Fruit fly (Drosophila melanogaster) whole organism, pupa: ENCODE measurements around the gene CG16984.

Experiments
- CG10348 ChIP-seq: fragments of 200-800 bp; sonication (Bioruptor generic); IDR thresholded peaks from 2 replicates; pipeline ENCODE4 v1.3.6; 2022; ENCODE audit warnings: missing biosample characterization, missing genetic modification characterization
- CG12605 ChIP-seq: fragments of 200-800 bp; sonication (Bioruptor generic); IDR thresholded peaks from 2 replicates; pipeline ENCODE4 v1.3.6; 2022; ENCODE audit warnings: missing biosample characterization, missing genetic modification characterization
- CG13204 ChIP-seq: fragments of 200-800 bp; sonication (Bioruptor generic); optimal IDR thresholded peaks from 2 replicates; lab custom pipeline; 2018; ENCODE audit warnings: missing biosample characterization, mild to moderate bottlenecking, missing genetic modification characterization, moderate library complexity
- CG32121 ChIP-seq: fragments of 200-800 bp; sonication (Bioruptor generic); IDR thresholded peaks from 2 replicates; pipeline ENCODE4 v1.3.6; 2022; ENCODE audit warnings: missing biosample characterization, missing genetic modification characterization
- D1 ChIP-seq: fragments of 200-800 bp; sonication (Bioruptor generic); optimal IDR thresholded peaks from 2 replicates; lab custom pipeline; 2018; ENCODE audit warnings: missing biosample characterization, mild to moderate bottlenecking, missing genetic modification characterization, moderate library complexity
- EcR ChIP-seq: fragments of 200-800 bp; sonication (Bioruptor generic); optimal IDR thresholded peaks from 3 replicates; lab custom pipeline; 2019; ENCODE audit warnings: missing biosample characterization, missing genetic modification characterization, mild to moderate bottlenecking, moderate library complexity, missing genetic modification reagents
- Ets98B ChIP-seq: fragments of 200-800 bp; sonication (Bioruptor generic); IDR thresholded peaks from 2 replicates; pipeline ENCODE4 v1.3.6; 2022; ENCODE audit warnings: missing biosample characterization, missing genetic modification characterization
- Pif1B ChIP-seq: fragments of 200-800 bp; sonication (Bioruptor generic); optimal IDR thresholded peaks from 3 replicates; lab custom pipeline; 2016; ENCODE audit warnings: missing biosample characterization, missing genetic modification characterization
- Snoo ChIP-seq: fragments of 200-800 bp; sonication (Bioruptor generic); optimal IDR thresholded peaks from 3 replicates; lab custom pipeline; 2017; ENCODE audit warnings: missing biosample characterization, mild to moderate bottlenecking, missing genetic modification characterization, inconsistent platforms
- rn ChIP-seq: fragments of 200-800 bp; sonication (Bioruptor generic); IDR thresholded peaks from 2 replicates; pipeline ENCODE4 v1.3.6; 2022; ENCODE audit warnings: missing biosample characterization, missing genetic modification characterization

DNA sequence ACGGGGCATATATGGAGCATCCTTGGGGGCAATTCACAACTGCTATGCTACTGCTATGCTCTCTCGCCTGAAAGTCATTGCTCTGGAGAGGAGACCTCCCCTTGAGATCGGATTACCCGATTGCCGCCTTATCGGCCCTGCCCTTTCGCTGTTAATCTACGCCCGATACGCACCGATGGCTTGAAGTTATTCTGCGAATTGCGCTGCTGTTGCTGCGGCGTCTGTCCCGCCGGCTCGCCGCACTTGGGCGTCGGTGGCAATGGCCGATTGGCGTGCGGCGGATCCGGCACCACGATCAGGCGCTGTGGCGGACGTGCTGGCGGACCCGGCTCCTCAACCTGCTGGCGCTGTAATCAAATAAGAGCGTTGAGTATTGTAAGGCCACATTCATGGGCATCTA, 29.6 kb upstream of the CG16984 start:
- TF ChIP-seq CG10348 = no peak
- no peak for TF ChIP-seq rn (GFP tag; lab: Robert Waterston, UW)
- TF ChIP-seq Snoo (tag; lab: Kevin White, UChicago) = no peak
- peak; percentile 77 for TF ChIP-seq CG13204 (GFP tag; lab: Kevin White, UChicago)
- no peak for TF ChIP-seq Pif1B (GFP tag; lab: Kevin White, UChicago)
- TF ChIP-seq Ets98B (GFP tag; lab: Robert Waterston, UW) = no peak
- TF ChIP-seq D1 (tag; lab: Kevin White, UChicago) = no peak
- no peak for TF ChIP-seq CG32121 (GFP tag; lab: Robert Waterston, UW)
- no peak for TF ChIP-seq CG12605 (GFP tag; lab: Robert Waterston, UW)
- TF ChIP-seq EcR (GFP tag; lab: Kevin White, UChicago) = peak; percentile 95
